Fruit fly (Drosophila melanogaster): ENCODE measurements around the gene tsg.

- TF ChIP-seq kah (GFP tag; optimal IDR thresholded peaks at IDR 0.05), result no peak
- no peak for TF ChIP-seq pho (GFP tag; optimal IDR thresholded peaks at IDR 0.05)
- no peak for TF ChIP-seq CG2678 (tag; optimal IDR thresholded peaks at IDR 0.05)
- TF ChIP-seq Meics (GFP tag; optimal IDR thresholded peaks at IDR 0.05), result no peak
- TF ChIP-seq CG8478 (optimal IDR thresholded peaks at IDR 0.05), result no peak
- TF ChIP-seq CG6765 (GFP tag; optimal IDR thresholded peaks at IDR 0.05), result no peak
- no peak for TF ChIP-seq CG6689 (GFP tag; IDR thresholded peaks at IDR 0.05)
- TF ChIP-seq nom (GFP tag; optimal IDR thresholded peaks at IDR 0.05), result peak; percentile 29
- no peak for TF ChIP-seq Ssrp (tag; optimal IDR thresholded peaks at IDR 0.05)
- TF ChIP-seq CG3838 (GFP tag; optimal IDR thresholded peaks at IDR 0.05), result no peak
- no peak for TF ChIP-seq Max (GFP tag; optimal IDR thresholded peaks at IDR 0.05)
- TF ChIP-seq CG12155 (GFP tag; optimal IDR thresholded peaks at IDR 0.05), result no peak
- no peak for TF ChIP-seq kni (GFP tag; optimal IDR thresholded peaks at IDR 0.05)
- TF ChIP-seq CG17385 (GFP tag; optimal IDR thresholded peaks at IDR 0.05), result no peak
Observed at dm6 chrX:12013098-12013493, 24.3 kb upstream of the tsg start.
